Worm (Caenorhabditis elegans) whole organism, L2 larva: ENCODE measurements around the gene srg-50.

Experiments used
- R02D3.7 ChIP-seq: fragments of 150-350 bp; optimal IDR thresholded peaks from 2 replicates; lab custom pipeline; 2014; ENCODE audit warnings: missing biosample characterization, missing genetic modification characterization
- elt-1 ChIP-seq: fragments of 150-350 bp; optimal IDR thresholded peaks from 2 replicates; lab custom pipeline; 2014; ENCODE audit warnings: missing biosample characterization, missing genetic modification characterization
- lin-39 ChIP-seq: fragments of 150-350 bp; optimal IDR thresholded peaks from 2 replicates; lab custom pipeline; 2014; ENCODE audit warnings: missing biosample characterization, missing genetic modification reagents, missing genetic modification characterization
- nhr-11 ChIP-seq: fragments of 150-350 bp; optimal IDR thresholded peaks from 2 replicates; lab custom pipeline; 2014; ENCODE audit warnings: missing biosample characterization, missing genetic modification characterization
- ztf-11 ChIP-seq: sonication (generic microtip); optimal IDR thresholded peaks from 2 replicates; lab custom pipeline; 2017; ENCODE audit warnings: missing biosample characterization, missing genetic modification characterization

- TF ChIP-seq lin-39 (tag; lab: Kevin White, UChicago) = no peak
- TF ChIP-seq nhr-11 (tag; lab: Kevin White, UChicago) = no peak
- no peak for TF ChIP-seq ztf-11 (tag; lab: Kevin White, UChicago)
- no peak for TF ChIP-seq R02D3.7
- TF ChIP-seq elt-1 = no peak
These were observed 22.5 kb upstream of the srg-50 start for ce11 chrIV:7097450-7097849.
